Worm (Caenorhabditis elegans) whole organism, L3 larva: ENCODE data around the gene srv-5.

Source experiments
- R02D3.7 ChIP-seq: fragments of 150-350 bp; optimal IDR thresholded peaks from 2 replicates; lab custom pipeline; 2014; ENCODE audit warnings: missing biosample characterization, missing genetic modification characterization
- ZK546.5 ChIP-seq: sonication (generic microtip); optimal IDR thresholded peaks from 2 replicates; lab custom pipeline; 2017; ENCODE audit warnings: missing biosample characterization, missing genetic modification characterization
- ama-1 ChIP-seq: fragments of 150-350 bp; optimal IDR thresholded peaks from 2 replicates; lab custom pipeline; 2018
- ceh-82 ChIP-seq: fragments of 150-350 bp; optimal IDR thresholded peaks from 2 replicates; lab custom pipeline; 2014; ENCODE audit warnings: missing biosample characterization, missing genetic modification characterization
- ceh-9 ChIP-seq: sonication (generic microtip); optimal IDR thresholded peaks from 2 replicates; lab custom pipeline; 2018; ENCODE audit warnings: missing biosample characterization, missing genetic modification characterization
- egl-27 ChIP-seq: sonication (generic microtip); optimal IDR thresholded peaks from 4 replicates; lab custom pipeline; 2017; ENCODE audit warnings: missing biosample characterization, missing genetic modification reagents, missing genetic modification characterization
- egl-5 ChIP-seq: fragments of 150-350 bp; optimal IDR thresholded peaks from 2 replicates; lab custom pipeline; 2017; ENCODE audit warnings: missing biosample characterization, missing genetic modification reagents, missing genetic modification characterization, inconsistent platforms
- elt-2 ChIP-seq: sonication (generic microtip); optimal IDR thresholded peaks from 2 replicates; lab custom pipeline; 2016; ENCODE audit warnings: missing genetic modification reagents, mild to moderate bottlenecking, missing genetic modification characterization, missing compliant biosample characterization
- elt-3 ChIP-seq, 3 experiments: fragments of 150-350 bp in 1 of 3; sonication (generic microtip) in 2 of 3; optimal IDR thresholded peaks; 2 replicates in 2 of 3; 4 replicates in 1 of 3; lab custom pipeline; 2014 to 2017; ENCODE audit warnings: missing biosample characterization in 3 of 3, missing genetic modification characterization in 3 of 3
- eor-1 ChIP-seq, 2 experiments: fragments of 150-350 bp; optimal IDR thresholded peaks; 2 replicates each; lab custom pipeline; 2014 to 2018; ENCODE audit warnings: missing biosample characterization in 2 of 2, missing genetic modification characterization in 2 of 2
- fkh-10 ChIP-seq: sonication (generic microtip); optimal IDR thresholded peaks from 2 replicates; lab custom pipeline; 2017; ENCODE audit warnings: missing biosample characterization, missing genetic modification reagents, missing genetic modification characterization
- fkh-2 ChIP-seq: fragments of 150-350 bp; optimal IDR thresholded peaks from 2 replicates; lab custom pipeline; 2014; ENCODE audit warnings: missing biosample characterization, missing genetic modification reagents, missing genetic modification characterization
- hmg-11 ChIP-seq: sonication (generic microtip); optimal IDR thresholded peaks from 2 replicates; lab custom pipeline; 2016; ENCODE audit warnings: missing genetic modification characterization, missing compliant biosample characterization
- jun-1 ChIP-seq: fragments of 150-350 bp; optimal IDR thresholded peaks from 2 replicates; lab custom pipeline; 2014; ENCODE audit warnings: missing biosample characterization, missing genetic modification reagents, missing genetic modification characterization
- lin-39 ChIP-seq: fragments of 150-350 bp; optimal IDR thresholded peaks from 2 replicates; lab custom pipeline; 2018; ENCODE audit warnings: missing biosample characterization, missing genetic modification reagents, missing genetic modification characterization
- lsy-12 ChIP-seq: sonication (generic microtip); optimal IDR thresholded peaks from 2 replicates; lab custom pipeline; 2016; ENCODE audit warnings: mild to moderate bottlenecking, missing genetic modification characterization, missing compliant biosample characterization
- mdl-1 ChIP-seq: fragments of 150-350 bp; optimal IDR thresholded peaks from 2 replicates; lab custom pipeline; 2014; ENCODE audit warnings: missing biosample characterization, missing genetic modification characterization
- mml-1 ChIP-seq: fragments of 150-350 bp; sonication (generic microtip); optimal IDR thresholded peaks from 3 replicates; lab custom pipeline; 2014; ENCODE audit warnings: missing biosample characterization, missing genetic modification characterization
- nfya-1 ChIP-seq: sonication (generic microtip); optimal IDR thresholded peaks from 2 replicates; lab custom pipeline; 2017; ENCODE audit warnings: missing genetic modification characterization, mild to moderate bottlenecking, missing compliant biosample characterization, antibody characterized with exemption, moderate library complexity; ENCODE audit not compliant: insufficient read depth
- nhr-11 ChIP-seq: fragments of 150-350 bp; optimal IDR thresholded peaks from 2 replicates; lab custom pipeline; 2014; ENCODE audit warnings: missing biosample characterization, missing genetic modification characterization
- nhr-12 ChIP-seq: fragments of 150-350 bp; optimal IDR thresholded peaks from 2 replicates; lab custom pipeline; 2014; ENCODE audit warnings: missing biosample characterization, missing genetic modification characterization
- nhr-237 ChIP-seq: fragments of 150-350 bp; optimal IDR thresholded peaks from 2 replicates; lab custom pipeline; 2014; ENCODE audit warnings: missing biosample characterization, missing genetic modification characterization
- nhr-25 ChIP-seq: sonication (generic microtip); optimal IDR thresholded peaks from 2 replicates; lab custom pipeline; 2017; ENCODE audit warnings: missing biosample characterization, missing genetic modification characterization
- nhr-28 ChIP-seq: fragments of 150-350 bp; optimal IDR thresholded peaks from 2 replicates; lab custom pipeline; 2014; ENCODE audit warnings: missing biosample characterization, missing genetic modification characterization
- nhr-43 ChIP-seq: sonication (generic microtip); optimal IDR thresholded peaks from 2 replicates; lab custom pipeline; 2016; ENCODE audit warnings: mild to moderate bottlenecking, missing genetic modification characterization, missing compliant biosample characterization; ENCODE audit not compliant: poor library complexity, severe bottlenecking
- nhr-67 ChIP-seq: fragments of 150-350 bp; optimal IDR thresholded peaks from 2 replicates; lab custom pipeline; 2014; ENCODE audit warnings: missing biosample characterization, missing genetic modification characterization
- nhr-76 ChIP-seq: fragments of 150-350 bp; sonication (generic microtip); optimal IDR thresholded peaks from 5 replicates; lab custom pipeline; 2014; ENCODE audit warnings: missing biosample characterization, missing genetic modification characterization
- nhr-77 ChIP-seq: fragments of 150-350 bp; optimal IDR thresholded peaks from 2 replicates; lab custom pipeline; 2014; ENCODE audit warnings: missing biosample characterization, missing genetic modification characterization
- pha-4 ChIP-seq: fragments of 150-350 bp; optimal IDR thresholded peaks from 2 replicates; lab custom pipeline; 2014; ENCODE audit warnings: missing biosample characterization, missing genetic modification reagents, missing genetic modification characterization
- pqm-1 ChIP-seq: fragments of 150-350 bp; optimal IDR thresholded peaks from 2 replicates; lab custom pipeline; 2017; ENCODE audit warnings: missing biosample characterization, missing genetic modification characterization, inconsistent platforms
- sea-2 ChIP-seq: fragments of 150-350 bp; sonication (generic microtip); optimal IDR thresholded peaks from 4 replicates; lab custom pipeline; 2014; ENCODE audit warnings: missing biosample characterization, missing genetic modification reagents, missing genetic modification characterization
- skn-1 ChIP-seq: fragments of 150-350 bp; optimal IDR thresholded peaks from 2 replicates; lab custom pipeline; 2014; ENCODE audit warnings: missing biosample characterization, missing genetic modification characterization
- snpc-4 ChIP-seq: fragments of 150-350 bp; optimal IDR thresholded peaks from 2 replicates; lab custom pipeline; 2014; ENCODE audit warnings: missing biosample characterization, missing genetic modification characterization
- tbx-2 ChIP-seq: sonication (generic microtip); optimal IDR thresholded peaks from 2 replicates; lab custom pipeline; 2016; ENCODE audit warnings: mild to moderate bottlenecking, missing genetic modification characterization, missing compliant biosample characterization
- unc-39 ChIP-seq: sonication (generic microtip); optimal IDR thresholded peaks from 4 replicates; lab custom pipeline; 2017; ENCODE audit warnings: missing biosample characterization, missing genetic modification characterization
- unc-62 ChIP-seq: fragments of 150-350 bp; sonication (generic microtip); optimal IDR thresholded peaks from 4 replicates; lab custom pipeline; 2014; ENCODE audit warnings: missing biosample characterization, missing genetic modification reagents, missing genetic modification characterization
- zag-1 ChIP-seq: fragments of 150-350 bp; optimal IDR thresholded peaks from 2 replicates; lab custom pipeline; 2014; ENCODE audit warnings: missing biosample characterization, missing genetic modification characterization
- ztf-11 ChIP-seq: fragments of 150-350 bp; optimal IDR thresholded peaks from 2 replicates; lab custom pipeline; 2014; ENCODE audit warnings: missing biosample characterization, missing genetic modification characterization
- ztf-4 ChIP-seq: fragments of 150-350 bp; optimal IDR thresholded peaks from 2 replicates; lab custom pipeline; 2014; ENCODE audit warnings: missing biosample characterization, missing genetic modification characterization

Gene srv-5

ce11 chrX:4266178-4266931 is 14.2 kb downstream of the srv-5 start:
- no peak for TF ChIP-seq nhr-237 (tag; lab: Kevin White, UChicago)
- peak; percentile 57 for TF ChIP-seq pha-4 (tag; lab: Kevin White, UChicago)
- no peak for TF ChIP-seq tbx-2
- no peak for TF ChIP-seq unc-62 (GFP tag; lab: Kevin White, UChicago)

- TF ChIP-seq nhr-237 (tag; lab: Kevin White, UChicago) = no peak
- no peak for TF ChIP-seq skn-1
- TF ChIP-seq ztf-4 (tag; lab: Kevin White, UChicago) = no peak
- no peak for TF ChIP-seq pha-4 (tag; lab: Kevin White, UChicago)
- TF ChIP-seq elt-3 (tag; optimal IDR thresholded peaks at IDR 0.05; lab: Kevin White, UChicago) = no peak
- no peak for TF ChIP-seq nhr-43
- TF ChIP-seq nhr-67 = no peak
- no peak for TF ChIP-seq tbx-2
- TF ChIP-seq ZK546.5 (tag; lab: Kevin White, UChicago) = no peak
- no peak for TF ChIP-seq zag-1
- TF ChIP-seq elt-2 (tag; lab: Kevin White, UChicago) = peak; percentile 57
- no peak for TF ChIP-seq sea-2 (GFP tag; lab: Kevin White, UChicago)
- no peak for TF ChIP-seq jun-1 (tag; lab: Kevin White, UChicago)
- no peak for TF ChIP-seq nhr-76 (tag; lab: Kevin White, UChicago)
- TF ChIP-seq egl-5 (tag; lab: Kevin White, UChicago) = no peak
- TF ChIP-seq nfya-1 (tag; lab: Kevin White, UChicago) = peak; percentile 12
- no peak for TF ChIP-seq hmg-11 (tag; lab: Kevin White, UChicago)
- no peak for TF ChIP-seq nhr-11 (tag; lab: Kevin White, UChicago)
- TF ChIP-seq fkh-10 (GFP tag; lab: Kevin White, UChicago) = no peak
- peak; percentile 80 for TF ChIP-seq pqm-1 (tag; lab: Kevin White, UChicago)
- no peak for TF ChIP-seq nhr-77 (tag; lab: Kevin White, UChicago)
- no peak for TF ChIP-seq nhr-25 (tag; lab: Kevin White, UChicago)
- no peak for TF ChIP-seq ceh-82 (tag; lab: Kevin White, UChicago)
These were observed 16.2 kb downstream of the srv-5 start for ce11 chrX:4268396-4268795.

- TF ChIP-seq lin-39 (tag; lab: Kevin White, UChicago) (no peak), ceh-9 (tag; lab: Kevin White, UChicago) (no peak), nfya-1 (tag; lab: Kevin White, UChicago) (no peak), mdl-1 (tag; lab: Kevin White, UChicago) (no peak), ztf-4 (tag; lab: Kevin White, UChicago) (no peak), pqm-1 (tag; lab: Kevin White, UChicago) (no peak), egl-27 (tag; lab: Kevin White, UChicago) (no peak), nhr-77 (tag; lab: Kevin White, UChicago) (no peak), R02D3.7 (tag; lab: Kevin White, UChicago) (no peak), nhr-11 (tag; lab: Kevin White, UChicago) (no peak), fkh-2 (tag; lab: Kevin White, UChicago) (no peak), snpc-4 (no peak), eor-1 (tag; optimal IDR thresholded peaks at IDR 0.05; lab: Kevin White, UChicago) (no peak), hmg-11 (tag; lab: Kevin White, UChicago) (no peak)
These were observed 21.5 kb downstream of the srv-5 start, which contains the start of gene C52B9.10 for ce11 chrX:4273614-4274013. Gene C52B9.10, plus strand, starts transcription at chrX:4273914.

- TF ChIP-seq nhr-237 (tag; lab: Kevin White, UChicago) = no peak
- no peak for TF ChIP-seq nfya-1 (tag; lab: Kevin White, UChicago)
- no peak for TF ChIP-seq R02D3.7 (tag; lab: Kevin White, UChicago)
- no peak for TF ChIP-seq pha-4 (tag; lab: Kevin White, UChicago)
- TF ChIP-seq egl-5 (tag; lab: Kevin White, UChicago) = no peak
- TF ChIP-seq elt-3 (tag; optimal IDR thresholded peaks at IDR 0.05; lab: Kevin White, UChicago) = no peak
- TF ChIP-seq ztf-11 = no peak
- no peak for TF ChIP-seq nhr-77 (tag; lab: Kevin White, UChicago)
- TF ChIP-seq ama-1 = no peak
- TF ChIP-seq nhr-43 = no peak
- no peak for TF ChIP-seq unc-39 (tag; lab: Kevin White, UChicago)
- TF ChIP-seq nhr-67 = no peak
- TF ChIP-seq nhr-28 (tag; lab: Kevin White, UChicago) = no peak
- TF ChIP-seq lsy-12 = no peak
- no peak for TF ChIP-seq skn-1
- no peak for TF ChIP-seq elt-2 (tag; lab: Kevin White, UChicago)
- TF ChIP-seq ZK546.5 (tag; lab: Kevin White, UChicago) = no peak
- TF ChIP-seq nhr-12 (tag; lab: Kevin White, UChicago) = no peak
- TF ChIP-seq mml-1 = no peak
These were observed 22.0 kb downstream of the srv-5 start, which contains the start of gene mec-18 for ce11 chrX:4274116-4274515. Gene mec-18, minus strand, starts transcription at chrX:4274216.
